Worm (Caenorhabditis elegans) whole organism, late embryonic: Measurements from ENCODE around the gene clec-20.
"Not testable (repeated sequence)": the region's sequence is repeated elsewhere in the genome, so short reads cannot be mapped to it uniquely, and the experiment has no call there.

Experiments used
- F13H6.1 ChIP-seq: sonication (generic microtip); optimal IDR thresholded peaks from 2 replicates; lab custom pipeline; 2016; ENCODE audit warnings: missing genetic modification characterization, missing compliant biosample characterization
- ama-1 ChIP-seq: fragments of 150-350 bp; optimal IDR thresholded peaks from 2 replicates; lab custom pipeline; 2014
- ceh-19 ChIP-seq: fragments of 200-800 bp; sonication (Bioruptor generic); optimal IDR thresholded peaks from 2 replicates; lab custom pipeline; 2018; ENCODE audit warnings: mild to moderate bottlenecking, missing genetic modification characterization, missing compliant biosample characterization
- ceh-30 ChIP-seq: fragments of 150-350 bp; optimal IDR thresholded peaks from 2 replicates; lab custom pipeline; 2014; ENCODE audit warnings: missing biosample characterization, missing genetic modification characterization
- ceh-31 ChIP-seq: sonication (generic microtip); optimal IDR thresholded peaks from 2 replicates; lab custom pipeline; 2016; ENCODE audit warnings: missing genetic modification characterization, missing compliant biosample characterization
- elt-2 ChIP-seq: sonication (generic microtip); optimal IDR thresholded peaks from 2 replicates; lab custom pipeline; 2016; ENCODE audit warnings: missing genetic modification reagents, missing genetic modification characterization, missing compliant biosample characterization
- elt-4 ChIP-seq: sonication (generic microtip); optimal IDR thresholded peaks from 2 replicates; lab custom pipeline; 2016; ENCODE audit warnings: missing genetic modification characterization, missing compliant biosample characterization
- fax-1 ChIP-seq: sonication (generic microtip); optimal IDR thresholded peaks from 2 replicates; lab custom pipeline; 2016; ENCODE audit warnings: missing genotype, missing genetic modification characterization, missing compliant biosample characterization
- nhr-232 ChIP-seq: sonication (generic microtip); optimal IDR thresholded peaks from 2 replicates; lab custom pipeline; 2016; ENCODE audit warnings: missing genetic modification characterization, missing compliant biosample characterization
- syd-9 ChIP-seq: sonication (generic microtip); optimal IDR thresholded peaks from 2 replicates; lab custom pipeline; 2016; ENCODE audit warnings: mild to moderate bottlenecking, missing genetic modification characterization, moderate library complexity, missing compliant biosample characterization
- tbx-2 ChIP-seq: sonication (generic microtip); optimal IDR thresholded peaks from 2 replicates; lab custom pipeline; 2016; ENCODE audit warnings: missing genetic modification characterization, missing compliant biosample characterization

- TF ChIP-seq F13H6.1 (tag; lab: Kevin White, UChicago); tbx-2; ceh-19 (GFP tag; lab: Kevin White, UChicago); nhr-232 (tag; lab: Kevin White, UChicago); ceh-30 (tag; lab: Kevin White, UChicago); syd-9 (tag; lab: Kevin White, UChicago); elt-2; ama-1 (lab: Kevin White, UChicago); fax-1; ceh-31; elt-4 (tag; lab: Kevin White, UChicago): not testable (repeated sequence)
Measured at ce11 chrII:1633490-1633889, 38.5 kb upstream of the clec-20 start, which contains the start of gene C08E3.1.
